Fruit fly (Drosophila melanogaster) S2 (cell line): ENCODE data around the gene Cpr76Bb.
A peak's percentile ranks its signal among the peaks of the same experiment; 100 is the strongest.

Experiments
- CG8478 ChIP-seq: fragments of >200 bp; optimal IDR thresholded peaks from 2 replicates; lab custom pipeline; 2018
- CTCF ChIP-seq, 2 experiments: fragments of >200 bp; optimal IDR thresholded peaks; 2 replicates each; lab custom pipeline; 2018

DNA sequence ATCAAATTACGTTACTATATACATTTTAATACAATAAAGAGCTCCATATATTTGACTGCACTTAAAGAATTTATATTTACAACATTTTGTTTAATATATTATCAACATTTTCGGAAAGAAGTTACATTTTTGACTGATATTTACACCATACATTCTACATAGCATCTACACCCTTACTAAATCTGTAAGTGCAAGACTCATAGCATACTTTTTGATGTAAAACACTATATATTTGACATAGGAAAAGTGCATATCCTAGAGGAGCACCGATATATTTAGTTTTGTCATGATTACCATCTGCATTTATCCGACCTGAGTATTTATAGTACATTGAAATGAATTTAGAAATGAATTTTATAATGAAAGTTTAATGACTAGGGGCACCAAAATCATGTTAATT lies 49.5 kb downstream of the Cpr76Bb start:
- TF ChIP-seq CTCF (optimal IDR thresholded peaks at IDR 0.05; lab: Kevin White, UChicago) (peak; percentile 10 to 50), CG8478 (lab: Kevin White, UChicago) (no peak)
